Worm (Caenorhabditis elegans): ENCODE results near the gene frpr-2.

Gene frpr-2

DNA sequence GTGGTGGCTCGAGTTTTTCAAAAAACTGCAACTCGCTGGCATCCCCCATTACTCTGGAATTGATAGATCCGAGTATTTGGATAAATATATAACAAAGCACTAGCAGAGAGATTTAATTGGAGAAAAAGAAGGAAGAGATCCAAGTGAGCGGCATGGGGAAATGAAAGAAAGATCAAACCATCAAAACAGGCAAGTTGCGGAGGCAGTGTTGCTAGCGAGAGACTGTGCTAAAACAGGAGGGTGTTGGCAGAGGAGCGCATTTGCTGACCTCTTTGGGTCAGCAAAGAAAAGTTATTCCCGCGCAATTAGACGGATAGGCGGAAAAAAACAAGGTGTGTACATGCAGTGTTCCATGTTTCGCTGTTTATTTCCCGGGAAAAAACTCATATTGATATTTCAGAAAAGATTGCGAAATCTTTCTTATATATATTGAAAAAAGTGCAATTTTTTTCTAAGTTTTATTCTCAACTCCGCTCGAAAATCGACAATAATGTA lies 10.4 kb downstream of the frpr-2 start, which contains the start of gene ppk-3 (continued):
- TF ChIP-seq unc-39 (tag; optimal IDR thresholded peaks at IDR 0.05) (no peak), mbf-1 (tag; optimal IDR thresholded peaks at IDR 0.05) (no peak), elt-3 (tag; optimal IDR thresholded peaks at IDR 0.05) (no peak), sma-9 (GFP tag; optimal IDR thresholded peaks at IDR 0.05) (peak; percentile 84), sma-9 (tag; optimal IDR thresholded peaks at IDR 0.05) (no peak), crh-2 (tag; optimal IDR thresholded peaks at IDR 0.05) (peak; percentile 80), peb-1 (tag; optimal IDR thresholded peaks at IDR 0.05) (no peak), elt-1 (tag; optimal IDR thresholded peaks at IDR 0.05) (no peak), unc-62 (GFP tag; optimal IDR thresholded peaks at IDR 0.05) (no peak), nhr-11 (tag; optimal IDR thresholded peaks at IDR 0.05) (no peak), ztf-4 (tag; optimal IDR thresholded peaks at IDR 0.05) (peak; percentile 39), gmeb-1 (tag; optimal IDR thresholded peaks at IDR 0.05) (peak; percentile 76)

DNA sequence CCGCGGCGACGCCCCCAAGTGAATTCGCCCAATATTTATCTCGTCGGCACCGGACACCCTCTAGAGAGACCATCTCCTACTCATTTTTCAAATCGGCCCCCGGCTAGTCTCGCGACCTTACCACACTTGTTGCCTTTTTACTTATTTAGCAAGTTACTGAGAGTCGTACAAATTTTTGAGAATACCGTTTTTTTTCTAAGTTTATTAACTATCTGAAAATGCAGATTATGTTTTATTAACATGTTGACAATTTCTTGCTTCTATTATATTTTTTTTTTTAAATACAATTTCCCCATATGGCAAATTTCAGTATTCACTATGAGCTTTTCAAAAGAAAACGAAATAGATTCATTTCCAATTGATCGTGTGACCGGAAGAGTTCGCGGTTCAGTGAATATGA lies 11.5 kb downstream of the frpr-2 start, which contains the start of the genes F11C1.4 and F11C1.10:
Gene F11C1.4 (plus strand): TSS at position 301 of the 400 bp plus-strand sequence.
Gene F11C1.10 (plus strand): TSS at position 309 of the 400 bp plus-strand sequence.
- no peak for TF ChIP-seq ztf-4 (tag; optimal IDR thresholded peaks at IDR 0.05)
- no peak for TF ChIP-seq lin-13 (GFP tag; optimal IDR thresholded peaks at IDR 0.05)
- TF ChIP-seq aly-2 (tag; optimal IDR thresholded peaks at IDR 0.05): no peak
- no peak for TF ChIP-seq R02D3.7 (tag; optimal IDR thresholded peaks at IDR 0.05)
- no peak for TF ChIP-seq lin-11 (tag; optimal IDR thresholded peaks at IDR 0.05)
- no peak for TF ChIP-seq nhr-129 (tag; optimal IDR thresholded peaks at IDR 0.05)
- TF ChIP-seq ztf-1 (GFP tag; conservative IDR thresholded peaks at IDR 0.05): no peak
- TF ChIP-seq dmd-4 (tag; optimal IDR thresholded peaks at IDR 0.05): no peak
- no peak for TF ChIP-seq nhr-6 (tag; optimal IDR thresholded peaks at IDR 0.05)
- TF ChIP-seq zag-1 (tag; optimal IDR thresholded peaks at IDR 0.05): no peak
- TF ChIP-seq peb-1 (tag; optimal IDR thresholded peaks at IDR 0.05): no peak
- TF ChIP-seq nhr-25 (tag; optimal IDR thresholded peaks at IDR 0.05): no peak
- TF ChIP-seq crh-2 (tag; optimal IDR thresholded peaks at IDR 0.05): no peak
- no peak for TF ChIP-seq lin-39 (tag; optimal IDR thresholded peaks at IDR 0.05)
- TF ChIP-seq sma-3 (GFP tag; optimal IDR thresholded peaks at IDR 0.05): no peak
- no peak for TF ChIP-seq nhr-23 (tag; optimal IDR thresholded peaks at IDR 0.05)
- no peak for TF ChIP-seq unc-39 (tag; optimal IDR thresholded peaks at IDR 0.05)
- TF ChIP-seq nhr-21 (tag; optimal IDR thresholded peaks at IDR 0.05): no peak

DNA sequence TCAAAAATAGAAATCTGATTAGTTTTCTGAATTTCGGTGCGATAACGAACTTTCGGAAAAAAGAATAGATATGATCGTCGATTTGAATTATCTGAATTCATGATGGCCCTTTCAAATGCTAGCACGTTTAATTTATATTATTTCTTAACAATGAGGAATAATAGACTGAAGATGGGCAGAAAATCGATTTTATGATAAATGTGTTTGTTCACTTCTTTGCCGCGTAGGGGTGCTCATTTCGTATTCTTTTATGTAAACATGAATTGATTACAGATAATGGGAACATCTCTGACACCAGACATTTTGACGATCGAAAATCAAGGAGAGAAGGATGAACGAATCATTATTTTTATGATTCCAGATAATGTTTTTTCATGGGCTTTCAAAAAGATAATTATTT lies 12.2 kb downstream of the frpr-2 start, which contains the start of gene F11C1.9:
Gene F11C1.9 (minus strand): TSS at position 101 of the 400 bp plus-strand sequence.
- no peak for TF ChIP-seq R02D3.7 (tag; optimal IDR thresholded peaks at IDR 0.05)
- TF ChIP-seq nhr-10 (tag; optimal IDR thresholded peaks at IDR 0.05): no peak
- no peak for TF ChIP-seq mdl-1 (tag; optimal IDR thresholded peaks at IDR 0.05)
- TF ChIP-seq nhr-11 (tag; optimal IDR thresholded peaks at IDR 0.05): no peak
- no peak for TF ChIP-seq mbf-1 (tag; optimal IDR thresholded peaks at IDR 0.05)
- no peak for TF ChIP-seq crh-2 (tag; optimal IDR thresholded peaks at IDR 0.05)
- no peak for TF ChIP-seq nhr-6 (tag; optimal IDR thresholded peaks at IDR 0.05)
- no peak for TF ChIP-seq ztf-11 (tag; optimal IDR thresholded peaks at IDR 0.05)
- TF ChIP-seq sma-3 (GFP tag; optimal IDR thresholded peaks at IDR 0.05): no peak
- no peak for TF ChIP-seq nhr-237 (tag; optimal IDR thresholded peaks at IDR 0.05)
- TF ChIP-seq zag-1 (tag; optimal IDR thresholded peaks at IDR 0.05): no peak
- no peak for TF ChIP-seq lin-39 (tag; optimal IDR thresholded peaks at IDR 0.05)
- TF ChIP-seq egl-27 (tag; optimal IDR thresholded peaks at IDR 0.05): no peak
- TF ChIP-seq nhr-21 (tag; optimal IDR thresholded peaks at IDR 0.05): no peak
- TF ChIP-seq nhr-23 (tag; optimal IDR thresholded peaks at IDR 0.05): no peak
- TF ChIP-seq nhr-12 (tag; optimal IDR thresholded peaks at IDR 0.05): no peak

DNA sequence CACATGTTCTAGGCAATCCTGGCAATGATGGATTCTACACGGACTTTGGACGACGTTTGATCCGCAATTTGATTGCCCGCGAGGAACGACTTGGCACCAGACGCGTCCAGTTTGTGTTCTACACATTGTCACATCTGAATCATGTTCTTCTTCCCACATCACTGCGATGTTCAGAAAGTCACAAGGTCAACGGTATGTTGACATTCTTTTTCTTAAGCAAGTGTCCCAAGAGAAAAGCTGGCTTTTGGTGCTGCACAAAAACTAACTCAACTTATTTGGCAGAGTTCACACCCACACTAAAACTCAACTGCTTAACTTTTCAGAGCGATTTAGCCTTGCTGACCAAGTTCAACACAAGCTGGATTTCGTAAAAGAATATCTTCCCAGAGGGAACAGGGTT lies 13.3 kb downstream of the frpr-2 start:
- TF ChIP-seq lin-39 (tag; optimal IDR thresholded peaks at IDR 0.05) (no peak), unc-62 (GFP tag; optimal IDR thresholded peaks at IDR 0.05) (no peak), dmd-4 (tag; optimal IDR thresholded peaks at IDR 0.05) (no peak), elt-1 (tag; optimal IDR thresholded peaks at IDR 0.05) (no peak), ama-1 (optimal IDR thresholded peaks at IDR 0.05) (no peak), snpc-4 (tag; optimal IDR thresholded peaks at IDR 0.05) (no peak), lin-13 (GFP tag; optimal IDR thresholded peaks at IDR 0.05) (no peak)

DNA sequence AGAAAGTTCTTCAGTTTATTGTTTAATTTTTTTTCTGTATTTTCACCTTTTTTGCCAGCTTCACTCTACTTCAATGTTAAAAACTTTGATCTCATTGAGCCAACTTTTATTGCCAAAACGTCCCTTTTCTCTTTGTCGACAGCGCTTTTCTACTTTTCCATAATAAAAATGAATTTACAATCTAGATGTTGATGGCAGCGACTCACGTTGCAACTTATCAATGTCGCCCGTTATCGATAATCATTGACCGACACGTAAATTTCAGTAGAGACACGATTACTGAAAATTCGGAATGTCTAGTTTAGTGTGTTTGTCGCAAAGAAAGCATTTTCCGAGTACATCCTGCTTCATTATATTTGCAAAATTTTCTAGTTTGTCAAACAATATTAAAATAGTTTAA lies 14.5 kb downstream of the frpr-2 start:
- peak; percentile 64 for TF ChIP-seq fos-1 (tag; optimal IDR thresholded peaks at IDR 0.05)
- TF ChIP-seq alr-1 (tag; optimal IDR thresholded peaks at IDR 0.05): no peak
- TF ChIP-seq sma-9 (GFP tag; optimal IDR thresholded peaks at IDR 0.05): peak; percentile 11
- TF ChIP-seq sma-9 (tag; optimal IDR thresholded peaks at IDR 0.05): no peak
- no peak for TF ChIP-seq peb-1 (tag; optimal IDR thresholded peaks at IDR 0.05)

All from whole organism, L2 larva.